Fruit fly (Drosophila melanogaster) whole organism, wandering third instar larva: ENCODE data around the gene veli.

Source experiments
- Sp1 ChIP-seq: fragments of 200-800 bp; sonication (Bioruptor generic); optimal IDR thresholded peaks from 3 replicates; lab custom pipeline; 2019; ENCODE audit warnings: missing biosample characterization, mild to moderate bottlenecking, missing genetic modification characterization, moderate library complexity
- Vsx2 ChIP-seq: fragments of 200-300, 225-300 bp; sonication (Bioruptor generic); optimal IDR thresholded peaks from 2 replicates; lab custom pipeline; 2018; ENCODE audit warnings: missing biosample characterization, missing genetic modification characterization; ENCODE audit not compliant: partially characterized antibody
- dl ChIP-seq, 2 experiments: fragments of 175-275, 200-275 bp in 1 of 2; fragments of 200-275 bp in 1 of 2; sonication (Bioruptor generic); optimal IDR thresholded peaks; lab custom pipeline; 2018; ENCODE audit warnings: mild to moderate bottlenecking in 2 of 2, missing biosample characterization in 2 of 2, missing genetic modification characterization in 2 of 2, moderate library complexity in 2 of 2; ENCODE audit not compliant: partially characterized antibody in 2 of 2, insufficient read depth in 1 of 2
- dmrt93B ChIP-seq: fragments of 200-800 bp; sonication (Bioruptor generic); optimal IDR thresholded peaks from 2 replicates; lab custom pipeline; 2018; ENCODE audit warnings: missing biosample characterization, mild to moderate bottlenecking, missing genetic modification characterization
- woc ChIP-seq: sonication (Bioruptor generic); optimal IDR thresholded peaks from 2 replicates; lab custom pipeline; 2016; ENCODE audit warnings: missing biosample characterization, mild to moderate bottlenecking, missing genetic modification characterization

DNA sequence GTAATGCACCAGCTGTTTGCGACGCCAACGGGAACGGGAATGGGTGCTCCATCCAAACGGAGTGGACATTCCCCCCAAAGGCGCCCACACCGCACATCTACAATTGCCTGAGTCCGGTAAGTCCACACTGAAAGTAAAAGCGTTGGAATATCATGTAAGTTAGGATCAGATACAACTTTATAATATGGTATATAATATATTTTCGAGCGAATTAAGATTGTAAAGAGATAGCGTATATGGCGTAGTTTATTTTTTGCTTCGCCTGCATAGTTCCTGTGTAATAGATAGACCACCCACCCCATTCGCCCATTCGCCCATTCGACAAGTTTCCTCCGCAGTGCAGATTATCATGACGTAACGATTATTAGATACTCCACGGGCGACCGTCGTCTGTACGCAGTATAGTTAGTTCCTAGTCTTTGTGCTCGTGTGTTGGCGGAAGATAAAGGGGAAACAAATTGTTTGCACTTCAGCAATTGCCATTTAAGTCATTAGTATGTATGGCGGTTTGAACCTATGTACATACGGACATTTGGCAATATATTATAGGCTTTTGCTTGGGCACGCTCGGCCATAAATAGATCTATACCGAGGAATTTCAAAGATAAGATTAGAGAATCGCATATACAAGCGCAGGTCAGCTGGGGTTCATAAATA, 13.8 kb downstream of the veli start:
- TF ChIP-seq dl (GFP tag; optimal IDR thresholded peaks at IDR 0.05; lab: Kevin White, UChicago; ENCODE audit: insufficient read depth in 1 of 2, partially characterized antibody in 2 of 2) = no peak
- no peak for TF ChIP-seq woc (GFP tag; lab: Kevin White, UChicago)
- TF ChIP-seq Vsx2 (GFP tag; lab: Kevin White, UChicago) = no peak
- no peak for TF ChIP-seq Sp1 (GFP tag; lab: Kevin White, UChicago)
- TF ChIP-seq dmrt93B (GFP tag; lab: Kevin White, UChicago) = no peak
